Fruit fly (Drosophila melanogaster): ENCODE results near the gene AnxB11.

DNA sequence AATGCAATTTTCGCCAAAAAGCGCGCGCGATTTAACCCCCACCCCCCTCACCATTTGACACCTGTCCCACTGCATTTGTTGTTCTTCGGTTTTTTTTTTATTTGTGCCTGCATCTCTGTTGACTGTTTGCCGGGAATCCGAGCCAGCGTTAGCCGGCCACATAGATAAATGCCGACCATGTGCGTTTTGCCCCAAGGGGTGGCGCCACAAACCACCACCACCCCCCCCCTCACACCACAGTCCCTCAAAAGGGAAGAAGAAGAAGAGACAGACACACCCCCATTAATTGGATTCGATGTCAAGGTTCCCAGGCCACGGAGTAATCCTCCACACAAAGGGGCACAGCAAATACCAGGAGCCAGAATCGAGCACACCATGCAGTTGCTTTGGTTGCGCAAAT lies 27.3 kb upstream of the AnxB11 start:
- no peak for TF ChIP-seq Myc (optimal IDR thresholded peaks at IDR 0.05)
- TF ChIP-seq psq (optimal IDR thresholded peaks at IDR 0.05) = no peak
- TF ChIP-seq h (optimal IDR thresholded peaks at IDR 0.05) = no peak
- TF ChIP-seq Sin3A (optimal IDR thresholded peaks at IDR 0.05) = no peak
- TF ChIP-seq insv (optimal IDR thresholded peaks at IDR 0.05) = no peak
- TF ChIP-seq ttk (optimal IDR thresholded peaks at IDR 0.05) = no peak

Measured in Kc167 (cell line).